Comparison of ENCODE assay signal across 6 worm cellular contexts in genomic region chrX:13350804-13351747, ce11.
TF ChIP-seq lines count a peak whose summit lies in the region.

Gene mxl-3 (minus strand): TSS chrX:13350804.

TF ChIP-seq in whole organism, L1 larva, 84 proteins besides CTCF, POLR2A, EP300 and RAD21 (continues in another document):
- TF ChIP-seq tbx-2 (tag; optimal IDR thresholded peaks at IDR 0.05; lab: Kevin White, UChicago) (peak; percentile 66), nhr-84 (tag; optimal IDR thresholded peaks at IDR 0.05; lab: Kevin White, UChicago) (no peak), nhr-11 (tag; optimal IDR thresholded peaks at IDR 0.05; lab: Kevin White, UChicago) (peak; percentile 51), jun-1 (tag; optimal IDR thresholded peaks at IDR 0.05; lab: Kevin White, UChicago) (no peak), ets-5 (GFP tag; IDR thresholded peaks at IDR 0.05; lab: Robert Waterston, UW) (no peak), mef-2 (tag; optimal IDR thresholded peaks at IDR 0.05; lab: Kevin White, UChicago) (no peak), mab-9 (GFP tag; IDR thresholded peaks at IDR 0.05; lab: Robert Waterston, UW) (no peak), unc-62 (GFP tag; optimal IDR thresholded peaks at IDR 0.05; lab: Kevin White, UChicago) (no peak), efl-3 (GFP tag; optimal IDR thresholded peaks at IDR 0.05; lab: Kevin White, UChicago) (no peak), sptf-1 (tag; optimal IDR thresholded peaks at IDR 0.05; lab: Kevin White, UChicago) (no peak), lin-35 (GFP tag; optimal IDR thresholded peaks at IDR 0.05; lab: Kevin White, UChicago) (peak in 1 of 2 experiments; percentile 30), unc-98 (GFP tag; IDR thresholded peaks at IDR 0.05; lab: Robert Waterston, UW) (no peak), nhr-71 (tag; optimal IDR thresholded peaks at IDR 0.05; lab: Kevin White, UChicago) (peak; percentile 76), rnt-1 (tag; optimal IDR thresholded peaks at IDR 0.05; lab: Kevin White, UChicago) (peak; percentile 63), ceh-90 (tag; optimal IDR thresholded peaks at IDR 0.05; lab: Kevin White, UChicago) (no peak), aly-2 (tag; optimal IDR thresholded peaks at IDR 0.05; lab: Kevin White, UChicago) (no peak)

TF ChIP-seq in whole organism, L2 larva, 48 proteins besides CTCF, POLR2A, EP300 and RAD21 (continues in another document):
- TF ChIP-seq nhr-10 (tag; optimal IDR thresholded peaks at IDR 0.05; lab: Kevin White, UChicago), result no peak
- TF ChIP-seq fos-1 (tag; optimal IDR thresholded peaks at IDR 0.05; lab: Kevin White, UChicago), result peak; percentile 14
- TF ChIP-seq sma-9 (GFP tag; optimal IDR thresholded peaks at IDR 0.05; lab: Kevin White, UChicago), result peak; percentile 88
- no peak for TF ChIP-seq sma-9 (tag; optimal IDR thresholded peaks at IDR 0.05; lab: Kevin White, UChicago)
- peak in 1 of 2 experiments; percentile 55 for TF ChIP-seq lsy-2 (tag; optimal IDR thresholded peaks at IDR 0.05; lab: Kevin White, UChicago)
- no peak for TF ChIP-seq ztf-11 (tag; optimal IDR thresholded peaks at IDR 0.05; lab: Kevin White, UChicago)
- no peak for TF ChIP-seq nhr-6 (tag; optimal IDR thresholded peaks at IDR 0.05; lab: Kevin White, UChicago)
- no peak for TF ChIP-seq ztf-4 (tag; optimal IDR thresholded peaks at IDR 0.05; lab: Kevin White, UChicago)
- TF ChIP-seq blmp-1 (tag; optimal IDR thresholded peaks at IDR 0.05; lab: Kevin White, UChicago; ENCODE audit: insufficient read depth), result peak; percentile 58
- TF ChIP-seq gmeb-1 (tag; optimal IDR thresholded peaks at IDR 0.05; lab: Kevin White, UChicago), result peak; percentile 15
- TF ChIP-seq elt-3 (tag; optimal IDR thresholded peaks at IDR 0.05; lab: Kevin White, UChicago), result no peak
- no peak for TF ChIP-seq egl-27 (tag; optimal IDR thresholded peaks at IDR 0.05; lab: Kevin White, UChicago)
- no peak for TF ChIP-seq elt-1 (tag; optimal IDR thresholded peaks at IDR 0.05; lab: Kevin White, UChicago)
- no peak for TF ChIP-seq unc-55 (GFP tag; optimal IDR thresholded peaks at IDR 0.05; lab: Kevin White, UChicago)
- peak; percentile 2 for TF ChIP-seq C34F6.9 (tag; optimal IDR thresholded peaks at IDR 0.05; lab: Kevin White, UChicago)
- TF ChIP-seq nhr-129 (tag; optimal IDR thresholded peaks at IDR 0.05; lab: Kevin White, UChicago), result peak; percentile 53

TF ChIP-seq in whole organism, L3 larva, 47 proteins besides CTCF, POLR2A, EP300 and RAD21 (continues in another document):
- TF ChIP-seq ZK546.5 (tag; optimal IDR thresholded peaks at IDR 0.05; lab: Kevin White, UChicago), result no peak
- TF ChIP-seq fkh-10 (GFP tag; optimal IDR thresholded peaks at IDR 0.05; lab: Kevin White, UChicago), result no peak
- TF ChIP-seq ceh-82 (tag; optimal IDR thresholded peaks at IDR 0.05; lab: Kevin White, UChicago), result no peak
- TF ChIP-seq ceh-9 (tag; optimal IDR thresholded peaks at IDR 0.05; lab: Kevin White, UChicago), result no peak
- peak; percentile 61 for TF ChIP-seq ama-1 (optimal IDR thresholded peaks at IDR 0.05; lab: Kevin White, UChicago)
- TF ChIP-seq daf-12 (tag; optimal IDR thresholded peaks at IDR 0.05; lab: Kevin White, UChicago), result no peak
- no peak for TF ChIP-seq mdl-1 (tag; optimal IDR thresholded peaks at IDR 0.05; lab: Kevin White, UChicago)
- peak; percentile 59 for TF ChIP-seq pha-4 (tag; optimal IDR thresholded peaks at IDR 0.05; lab: Kevin White, UChicago)
- peak; percentile 21 for TF ChIP-seq mml-1 (tag; optimal IDR thresholded peaks at IDR 0.05; lab: Kevin White, UChicago)
- no peak for TF ChIP-seq ztf-11 (tag; optimal IDR thresholded peaks at IDR 0.05; lab: Kevin White, UChicago)
- no peak for TF ChIP-seq aly-2 (tag; optimal IDR thresholded peaks at IDR 0.05; lab: Kevin White, UChicago)
- TF ChIP-seq zag-1 (tag; optimal IDR thresholded peaks at IDR 0.05; lab: Kevin White, UChicago), result no peak
- no peak for TF ChIP-seq egl-5 (tag; optimal IDR thresholded peaks at IDR 0.05; lab: Kevin White, UChicago)
- TF ChIP-seq nfya-1 (tag; optimal IDR thresholded peaks at IDR 0.05; lab: Kevin White, UChicago; ENCODE audit: insufficient read depth), result peak; percentile 44
- no peak for TF ChIP-seq snpc-4 (tag; optimal IDR thresholded peaks at IDR 0.05; lab: Kevin White, UChicago)
- no peak for TF ChIP-seq nhr-12 (tag; optimal IDR thresholded peaks at IDR 0.05; lab: Kevin White, UChicago)
- no peak for TF ChIP-seq fos-1 (tag; optimal IDR thresholded peaks at IDR 0.05; lab: Kevin White, UChicago)

TF ChIP-seq in whole organism, L4 larva, 104 proteins besides CTCF, POLR2A, EP300 and RAD21 (continues in another document):
- TF ChIP-seq hif-1 (tag; optimal IDR thresholded peaks at IDR 0.05; lab: Kevin White, UChicago) (peak in 1 of 2 experiments; percentile 66), dmd-8 (GFP tag; IDR thresholded peaks at IDR 0.05; lab: Robert Waterston, UW) (no peak), zip-11 (GFP tag; IDR thresholded peaks at IDR 0.05; lab: Robert Waterston, UW) (no peak), aha-1 (tag; lab: Kevin White, UChicago) (peak; percentile 91), lin-39 (tag; optimal IDR thresholded peaks at IDR 0.05; lab: Kevin White, UChicago) (no peak), fos-1 (tag; optimal IDR thresholded peaks at IDR 0.05; lab: Kevin White, UChicago) (no peak), snpc-1.2 (GFP tag; IDR thresholded peaks at IDR 0.05; lab: Robert Waterston, UW) (no peak), nhr-10 (tag; optimal IDR thresholded peaks at IDR 0.05; lab: Kevin White, UChicago) (no peak), zfp-2 (tag; optimal IDR thresholded peaks at IDR 0.05; lab: Kevin White, UChicago) (no peak), dpl-1 (GFP tag; optimal IDR thresholded peaks at IDR 0.05; lab: Kevin White, UChicago) (no peak), F37D6.2 (tag; optimal IDR thresholded peaks at IDR 0.05; lab: Kevin White, UChicago) (no peak), nhr-42 (GFP tag; IDR thresholded peaks at IDR 0.05; lab: Robert Waterston, UW) (0 out of 2 replicates have a peak, but pooled peaks have one; percentile 31), duxl-1 (tag; optimal IDR thresholded peaks at IDR 0.05; lab: Kevin White, UChicago; ENCODE audit: poor library complexity) (peak; percentile 33), mdl-1 (tag; optimal IDR thresholded peaks at IDR 0.05; lab: Kevin White, UChicago) (peak in 1 of 2 experiments; percentile 40), php-3 (GFP tag; IDR thresholded peaks at IDR 0.05; lab: Robert Waterston, UW) (peak; percentile 78), lin-1 (GFP tag; IDR thresholded peaks at IDR 0.05; lab: Robert Waterston, UW) (0 out of 2 replicates have a peak, but pooled peaks have one; percentile 19), madf-5 (GFP tag; IDR thresholded peaks at IDR 0.05; lab: Robert Waterston, UW) (no peak)

TF ChIP-seq in whole organism, late embryonic, 69 proteins besides CTCF, POLR2A, EP300 and RAD21:
- TF ChIP-seq pag-3 (tag; optimal IDR thresholded peaks at IDR 0.05; lab: Kevin White, UChicago; ENCODE audit: borderline replicate concordance) (no peak), ceh-18 (tag; optimal IDR thresholded peaks at IDR 0.05; lab: Kevin White, UChicago) (peak; percentile 11), unc-42 (tag; optimal IDR thresholded peaks at IDR 0.05; lab: Kevin White, UChicago) (no peak), ceh-31 (tag; optimal IDR thresholded peaks at IDR 0.05; lab: Kevin White, UChicago) (no peak), unc-86 (tag; optimal IDR thresholded peaks at IDR 0.05; lab: Kevin White, UChicago) (no peak), C08G9.2 (tag; optimal IDR thresholded peaks at IDR 0.05; lab: Kevin White, UChicago) (peak; percentile 2), zip-5 (tag; optimal IDR thresholded peaks at IDR 0.05; lab: Kevin White, UChicago) (no peak), dve-1 (tag; optimal IDR thresholded peaks at IDR 0.05; lab: Kevin White, UChicago) (no peak), che-1 (tag; optimal IDR thresholded peaks at IDR 0.05; lab: Kevin White, UChicago) (no peak), npax-4 (tag; optimal IDR thresholded peaks at IDR 0.05; lab: Kevin White, UChicago) (no peak), hlh-13 (GFP tag; optimal IDR thresholded peaks at IDR 0.05; lab: Kevin White, UChicago) (no peak), pha-4 (tag; optimal IDR thresholded peaks at IDR 0.05; lab: Kevin White, UChicago) (no peak), madf-2 (tag; optimal IDR thresholded peaks at IDR 0.05; lab: Kevin White, UChicago) (no peak)

TF ChIP-seq in whole organism, young adult, 124 proteins besides CTCF, POLR2A, EP300 and RAD21 (continues in another document):
- TF ChIP-seq zim-3 (tag; optimal IDR thresholded peaks at IDR 0.05; lab: Kevin White, UChicago) (no peak), hmg-20 (GFP tag; IDR thresholded peaks at IDR 0.05; lab: Robert Waterston, UW) (no peak), nhr-179 (tag; optimal IDR thresholded peaks at IDR 0.05; lab: Kevin White, UChicago) (no peak), Y53G8AR.9 (GFP tag; conservative IDR thresholded peaks at IDR 0.05; lab: Robert Waterston, UW) (0 out of 2 replicates have a peak, but pooled peaks have one; percentile 29), repo-1 (tag; optimal IDR thresholded peaks at IDR 0.05; lab: Kevin White, UChicago) (no peak), Y95B8A.8 (GFP tag; IDR thresholded peaks at IDR 0.05; lab: Robert Waterston, UW) (no peak), F49E8.2 (tag; optimal IDR thresholded peaks at IDR 0.05; lab: Kevin White, UChicago; ENCODE audit: insufficient read depth) (no peak), B0336.3 (GFP tag; IDR thresholded peaks at IDR 0.05; lab: Robert Waterston, UW) (no peak), F39B2.1 (GFP tag; IDR thresholded peaks at IDR 0.05; lab: Robert Waterston, UW) (no peak), egrh-3 (GFP tag; IDR thresholded peaks at IDR 0.05; lab: Robert Waterston, UW) (no peak), let-526 (GFP tag; IDR thresholded peaks at IDR 0.05; lab: Robert Waterston, UW) (no peak), ets-4 (GFP tag; optimal IDR thresholded peaks at IDR 0.05; lab: Kevin White, UChicago) (no peak), rpc-1 (optimal IDR thresholded peaks at IDR 0.05; lab: Kevin White, UChicago) (no peak), rpc-1 (tag; optimal IDR thresholded peaks at IDR 0.05; lab: Kevin White, UChicago) (no peak), hrde-1 (tag; optimal IDR thresholded peaks at IDR 0.05; lab: Kevin White, UChicago; ENCODE audit: borderline replicate concordance) (no peak), nhr-27 (tag; optimal IDR thresholded peaks at IDR 0.05; lab: Kevin White, UChicago) (no peak), sdz-38 (tag; optimal IDR thresholded peaks at IDR 0.05; lab: Kevin White, UChicago) (no peak), F57A8.1 (GFP tag; optimal IDR thresholded peaks at IDR 0.05; lab: Kevin White, UChicago) (no peak), lag-1 (GFP tag; IDR thresholded peaks at IDR 0.05; lab: Robert Waterston, UW) (no peak), sea-2 (GFP tag; IDR thresholded peaks at IDR 0.05; lab: Robert Waterston, UW) (no peak), T26A5.8 (tag; optimal IDR thresholded peaks at IDR 0.05; lab: Kevin White, UChicago) (no peak), bed-1 (GFP tag; IDR thresholded peaks at IDR 0.05; lab: Robert Waterston, UW) (no peak), B0035.1 (tag; optimal IDR thresholded peaks at IDR 0.05; lab: Kevin White, UChicago) (no peak), ceh-40 (GFP tag; IDR thresholded peaks at IDR 0.05; lab: Robert Waterston, UW) (no peak), F52B5.7 (tag; optimal IDR thresholded peaks at IDR 0.05; lab: Kevin White, UChicago) (no peak), F33H1.4 (GFP tag; IDR thresholded peaks at IDR 0.05; lab: Robert Waterston, UW) (no peak), rcor-1 (GFP tag; IDR thresholded peaks at IDR 0.05; lab: Robert Waterston, UW) (no peak)
